Worm (Caenorhabditis elegans): ENCODE data around the gene F40A3.4.

The F40A3.4 gene

DNA sequence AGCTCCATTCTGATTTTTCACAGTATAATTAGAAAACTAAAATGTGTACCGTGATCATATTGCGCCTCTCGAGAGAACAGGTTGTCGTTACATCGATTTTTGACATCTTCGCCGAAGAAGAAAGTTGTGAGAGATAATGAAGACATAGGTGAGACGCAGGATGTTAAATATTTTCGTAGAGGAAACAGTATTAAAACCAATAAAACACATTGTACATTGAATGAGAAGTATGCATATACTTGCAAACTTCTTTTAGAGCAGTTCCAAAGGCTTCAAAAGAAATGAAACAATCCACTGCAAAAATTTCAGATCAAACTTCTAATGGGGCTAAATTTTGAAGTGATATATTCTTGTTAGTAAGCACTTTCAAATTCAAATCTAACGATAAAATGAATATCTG, 4.8 kb upstream of the F40A3.4 start, which contains the start of gene nipi-4:
Gene nipi-4 (minus strand): TSS at position 101 of the 400 bp plus-strand sequence.
- TF ChIP-seq ztf-23 (GFP tag; IDR thresholded peaks at IDR 0.05): no peak
- TF ChIP-seq tab-1 (GFP tag; IDR thresholded peaks at IDR 0.05): no peak
- no peak for TF ChIP-seq ref-1 (GFP tag; conservative IDR thresholded peaks at IDR 0.05)
- no peak for TF ChIP-seq klf-2 (GFP tag; conservative IDR thresholded peaks at IDR 0.05)
- TF ChIP-seq ztf-29 (GFP tag; IDR thresholded peaks at IDR 0.05): no peak
- no peak for TF ChIP-seq T22C8.4 (GFP tag; IDR thresholded peaks at IDR 0.05)

DNA sequence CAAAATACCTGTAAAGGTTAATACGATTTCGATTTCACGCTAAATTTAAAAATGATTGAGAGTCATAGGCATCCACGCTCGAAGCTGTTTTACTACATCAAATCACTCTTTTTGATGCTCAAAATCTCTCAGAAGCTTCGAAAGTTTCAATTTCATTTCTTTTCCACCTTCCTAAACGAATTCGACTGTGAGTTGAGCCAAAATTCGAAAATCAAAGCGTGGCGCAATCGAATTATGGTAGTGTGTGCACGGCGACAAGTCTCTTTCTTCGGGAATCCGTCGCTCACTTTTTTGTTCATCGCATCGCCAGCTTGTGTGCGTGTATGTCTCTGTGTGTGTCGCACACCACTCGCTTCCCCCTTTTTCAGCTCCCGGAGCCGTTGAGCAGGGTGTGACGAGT, 2.6 kb upstream of the F40A3.4 start:
- no peak for TF ChIP-seq flt-1 (GFP tag; IDR thresholded peaks at IDR 0.05)
- no peak for TF ChIP-seq ztf-23 (GFP tag; IDR thresholded peaks at IDR 0.05)
- TF ChIP-seq T22C8.4 (GFP tag; IDR thresholded peaks at IDR 0.05): no peak

DNA sequence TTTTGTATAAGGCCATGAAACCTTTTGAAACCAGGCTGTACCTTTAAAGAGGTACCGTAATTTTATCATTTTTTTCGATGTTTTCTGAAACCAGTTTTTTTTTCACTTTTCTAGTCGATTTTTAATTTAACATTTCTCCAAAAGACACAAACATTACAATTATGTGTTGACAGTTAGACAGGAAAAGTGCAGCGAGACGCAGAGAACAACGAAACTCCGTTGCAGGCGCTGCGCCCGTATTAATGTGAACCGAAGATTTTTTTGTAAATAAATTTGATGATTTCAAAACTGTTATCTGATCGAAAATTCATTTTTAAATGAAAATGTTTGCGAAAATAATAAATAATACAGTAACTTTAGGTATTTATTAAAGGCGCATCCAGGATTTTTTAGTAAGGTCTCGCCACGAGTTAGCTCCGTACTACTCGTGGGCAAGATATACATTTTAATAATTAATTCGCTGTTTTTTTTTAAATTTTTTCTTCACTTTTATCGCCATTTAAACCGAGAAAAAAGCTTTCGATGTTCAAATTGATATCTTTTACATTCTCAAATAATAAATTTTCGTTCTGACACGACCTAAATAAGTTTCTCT, 1.4 kb downstream of the F40A3.4 start, which contains the start of gene F40A3.3:
Gene F40A3.3 (plus strand): TSS at position 564 of the 595 bp plus-strand sequence.
- TF ChIP-seq med-1 (GFP tag; optimal IDR thresholded peaks at IDR 0.05; ENCODE audit: insufficient read depth) (no peak), T22C8.4 (GFP tag; IDR thresholded peaks at IDR 0.05) (no peak), ztf-29 (GFP tag; IDR thresholded peaks at IDR 0.05) (no peak), tab-1 (GFP tag; IDR thresholded peaks at IDR 0.05) (no peak), flt-1 (GFP tag; IDR thresholded peaks at IDR 0.05) (no peak), ztf-23 (GFP tag; IDR thresholded peaks at IDR 0.05) (no peak), cog-1 (tag; optimal IDR thresholded peaks at IDR 0.05) (no peak), klf-2 (GFP tag; conservative IDR thresholded peaks at IDR 0.05) (no peak), ref-1 (GFP tag; conservative IDR thresholded peaks at IDR 0.05) (no peak)

DNA sequence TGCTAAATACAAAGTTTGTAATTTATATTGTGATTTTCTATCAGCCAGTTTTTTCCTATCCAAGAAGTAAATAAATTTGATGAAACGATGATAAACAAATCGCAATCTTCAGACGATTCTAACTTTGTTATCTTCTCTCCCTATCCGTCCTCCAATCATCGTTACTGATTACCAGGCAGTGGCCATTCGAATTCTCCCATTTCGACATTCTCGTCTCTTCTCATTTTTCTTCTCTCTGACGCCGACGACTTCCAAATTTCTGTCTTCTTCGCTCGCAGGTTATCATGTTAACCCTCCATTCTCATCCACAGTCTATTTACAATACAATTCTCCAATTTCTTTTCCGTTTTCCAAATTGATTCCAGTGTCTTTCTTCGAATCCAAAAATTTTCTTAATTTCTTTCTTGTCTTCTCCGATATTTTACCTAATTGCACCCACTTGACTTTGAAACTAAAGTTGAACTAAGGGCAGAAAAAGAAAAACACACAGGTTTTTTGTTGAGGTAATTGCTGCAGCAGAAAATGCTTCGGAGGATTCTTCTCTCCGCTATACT, 2.9 kb downstream of the F40A3.4 start, which contains the start of gene F40A3.2:
Gene F40A3.2 (plus strand): TSS at position 504 of the 554 bp plus-strand sequence.
- TF ChIP-seq ztf-23 (GFP tag; IDR thresholded peaks at IDR 0.05): no peak
- no peak for TF ChIP-seq flt-1 (GFP tag; IDR thresholded peaks at IDR 0.05)
- no peak for TF ChIP-seq tab-1 (GFP tag; IDR thresholded peaks at IDR 0.05)
- TF ChIP-seq cog-1 (tag; optimal IDR thresholded peaks at IDR 0.05): no peak
- TF ChIP-seq ref-1 (GFP tag; conservative IDR thresholded peaks at IDR 0.05): no peak
- TF ChIP-seq T22C8.4 (GFP tag; IDR thresholded peaks at IDR 0.05): no peak
- no peak for TF ChIP-seq med-1 (GFP tag; optimal IDR thresholded peaks at IDR 0.05; ENCODE audit: insufficient read depth)
- no peak for TF ChIP-seq klf-2 (GFP tag; conservative IDR thresholded peaks at IDR 0.05)
- TF ChIP-seq ztf-29 (GFP tag; IDR thresholded peaks at IDR 0.05): no peak

DNA sequence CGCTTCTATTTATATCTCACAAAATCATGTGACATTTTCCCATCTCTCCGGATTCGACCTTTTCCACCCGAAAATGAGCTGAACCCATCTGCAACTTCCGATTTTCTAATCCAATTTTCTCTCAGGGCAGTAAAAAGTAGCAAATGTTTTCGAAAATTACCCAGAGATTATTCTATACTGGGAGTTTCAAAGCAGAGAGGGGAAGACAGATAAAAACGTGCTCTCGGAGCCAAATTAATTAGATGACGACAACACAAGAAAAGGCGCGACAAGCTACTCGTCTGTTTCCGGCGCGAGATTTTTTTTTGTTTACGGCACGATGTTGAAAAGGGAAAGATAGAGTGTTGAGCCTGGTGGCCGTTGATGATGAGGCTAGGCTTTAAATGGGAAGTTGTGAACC, 8.9 kb downstream of the F40A3.4 start:
- no peak for TF ChIP-seq cog-1 (tag; optimal IDR thresholded peaks at IDR 0.05)
- no peak for TF ChIP-seq med-1 (GFP tag; optimal IDR thresholded peaks at IDR 0.05; ENCODE audit: insufficient read depth)
- TF ChIP-seq ref-1 (GFP tag; conservative IDR thresholded peaks at IDR 0.05): no peak
- TF ChIP-seq klf-2 (GFP tag; conservative IDR thresholded peaks at IDR 0.05): no peak
- no peak for TF ChIP-seq ztf-23 (GFP tag; IDR thresholded peaks at IDR 0.05)
- no peak for TF ChIP-seq T22C8.4 (GFP tag; IDR thresholded peaks at IDR 0.05)
- no peak for TF ChIP-seq flt-1 (GFP tag; IDR thresholded peaks at IDR 0.05)

DNA sequence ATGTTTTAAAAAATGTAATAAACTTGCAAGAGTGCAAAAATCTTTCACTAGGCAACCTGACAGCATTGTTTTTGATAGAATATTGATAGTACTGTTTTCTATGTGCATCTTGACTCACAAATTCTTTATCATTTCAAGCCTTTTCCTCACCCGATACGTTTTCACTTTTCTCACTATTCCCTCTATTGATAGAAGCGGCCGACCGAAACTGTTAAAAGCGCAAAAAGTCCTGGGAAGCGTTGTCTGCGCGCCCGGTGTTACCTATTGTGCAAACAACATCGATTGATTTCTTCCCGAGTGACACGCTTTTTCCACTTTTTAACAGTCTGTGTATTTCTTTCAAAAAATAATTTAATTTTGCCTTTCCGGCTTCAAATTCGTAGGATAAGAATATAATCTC, 12.5 kb downstream of the F40A3.4 start:
- TF ChIP-seq cog-1 (tag; optimal IDR thresholded peaks at IDR 0.05) (no peak), tab-1 (GFP tag; IDR thresholded peaks at IDR 0.05) (no peak), med-1 (GFP tag; optimal IDR thresholded peaks at IDR 0.05; ENCODE audit: insufficient read depth) (no peak), ztf-29 (GFP tag; IDR thresholded peaks at IDR 0.05) (no peak), flt-1 (GFP tag; IDR thresholded peaks at IDR 0.05) (no peak), ztf-23 (GFP tag; IDR thresholded peaks at IDR 0.05) (no peak), ref-1 (GFP tag; conservative IDR thresholded peaks at IDR 0.05) (no peak), T22C8.4 (GFP tag; IDR thresholded peaks at IDR 0.05) (no peak)

DNA sequence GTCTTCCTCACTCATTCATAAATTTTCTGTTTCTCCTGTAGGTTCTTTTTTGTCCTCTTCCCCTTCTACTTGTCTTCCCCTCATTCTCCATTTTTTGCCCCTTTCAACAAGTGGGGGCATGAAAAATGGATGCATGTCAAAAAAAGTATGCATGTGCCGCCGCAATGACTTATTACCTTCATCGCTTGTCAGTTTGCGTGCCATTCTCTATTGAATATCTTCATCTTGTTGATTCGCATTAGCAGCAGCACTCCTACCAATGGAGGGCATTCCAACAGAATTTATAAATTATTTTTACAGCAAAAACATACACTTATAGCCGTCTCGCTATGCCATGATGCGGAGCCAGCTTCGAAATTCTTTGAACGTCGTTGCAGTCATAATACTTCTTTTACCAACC, 15.7 kb downstream of the F40A3.4 start, which contains the start of gene F40A3.1:
Gene F40A3.1 (plus strand): TSS at position 301 of the 400 bp plus-strand sequence.
- no peak for TF ChIP-seq tab-1 (GFP tag; IDR thresholded peaks at IDR 0.05)

DNA sequence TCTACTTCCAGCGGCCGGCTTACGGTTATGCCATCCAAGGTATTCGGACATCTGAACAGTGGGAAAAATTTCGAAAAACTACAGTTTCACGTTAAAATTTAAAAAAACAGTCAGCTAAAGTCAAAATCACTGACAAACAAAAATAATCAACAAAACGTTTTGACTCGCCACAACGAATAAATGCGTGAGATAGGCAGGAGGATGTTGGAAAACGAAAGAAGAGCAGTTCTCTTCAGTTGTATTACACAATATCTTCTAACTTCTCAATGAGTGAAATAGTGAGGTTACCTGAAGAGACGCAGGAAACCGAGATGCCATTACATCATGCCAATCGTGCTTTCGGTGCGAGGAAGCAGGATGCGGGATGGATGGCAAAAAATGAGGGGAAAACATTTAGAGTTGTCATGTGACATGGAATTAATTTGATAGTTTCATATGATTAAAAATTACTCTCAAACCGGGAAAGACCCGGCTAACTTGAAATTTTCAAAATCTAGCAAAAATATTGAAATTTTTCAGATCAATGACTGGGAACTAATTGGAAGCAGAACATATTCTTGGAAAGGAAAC, 18.3 kb downstream of the F40A3.4 start, which contains the start of gene F40A3.6:
Gene F40A3.6 (minus strand): TSS at position 51 of the 570 bp plus-strand sequence.
- TF ChIP-seq tab-1 (GFP tag; IDR thresholded peaks at IDR 0.05) (no peak), cog-1 (tag; optimal IDR thresholded peaks at IDR 0.05) (no peak), ref-1 (GFP tag; conservative IDR thresholded peaks at IDR 0.05) (no peak), T22C8.4 (GFP tag; IDR thresholded peaks at IDR 0.05) (no peak), ztf-29 (GFP tag; IDR thresholded peaks at IDR 0.05) (no peak), klf-2 (GFP tag; conservative IDR thresholded peaks at IDR 0.05) (no peak)

DNA sequence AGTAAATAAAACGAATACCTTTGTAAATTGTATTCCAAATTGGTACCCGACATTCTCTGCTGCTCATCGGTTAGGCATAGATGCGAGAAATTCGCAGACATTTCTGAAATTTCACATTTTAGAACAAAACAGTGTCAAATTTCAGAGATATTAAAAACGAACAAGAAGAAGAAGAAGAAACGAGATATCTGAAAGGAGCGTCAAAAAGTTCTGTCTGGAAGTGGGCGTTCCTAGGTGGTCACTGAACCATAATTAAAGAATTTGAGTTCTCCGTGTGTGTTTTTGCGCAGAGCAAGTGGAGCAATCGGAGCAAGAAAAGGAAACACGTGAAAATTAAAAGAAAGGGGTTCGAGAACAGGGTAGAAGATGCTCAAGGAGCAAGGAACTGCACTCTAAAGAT, 24.2 kb downstream of the F40A3.4 start, which contains the start of gene F40A3.7:
Gene F40A3.7 (minus strand): TSS at position 101 of the 400 bp plus-strand sequence.
- no peak for TF ChIP-seq klf-2 (GFP tag; conservative IDR thresholded peaks at IDR 0.05)
- no peak for TF ChIP-seq cog-1 (tag; optimal IDR thresholded peaks at IDR 0.05)
- no peak for TF ChIP-seq ztf-29 (GFP tag; IDR thresholded peaks at IDR 0.05)
- no peak for TF ChIP-seq med-1 (GFP tag; optimal IDR thresholded peaks at IDR 0.05; ENCODE audit: insufficient read depth)
- TF ChIP-seq ztf-23 (GFP tag; IDR thresholded peaks at IDR 0.05): no peak
- TF ChIP-seq flt-1 (GFP tag; IDR thresholded peaks at IDR 0.05): no peak
- TF ChIP-seq tab-1 (GFP tag; IDR thresholded peaks at IDR 0.05): no peak
- no peak for TF ChIP-seq T22C8.4 (GFP tag; IDR thresholded peaks at IDR 0.05)
- no peak for TF ChIP-seq ref-1 (GFP tag; conservative IDR thresholded peaks at IDR 0.05)

DNA sequence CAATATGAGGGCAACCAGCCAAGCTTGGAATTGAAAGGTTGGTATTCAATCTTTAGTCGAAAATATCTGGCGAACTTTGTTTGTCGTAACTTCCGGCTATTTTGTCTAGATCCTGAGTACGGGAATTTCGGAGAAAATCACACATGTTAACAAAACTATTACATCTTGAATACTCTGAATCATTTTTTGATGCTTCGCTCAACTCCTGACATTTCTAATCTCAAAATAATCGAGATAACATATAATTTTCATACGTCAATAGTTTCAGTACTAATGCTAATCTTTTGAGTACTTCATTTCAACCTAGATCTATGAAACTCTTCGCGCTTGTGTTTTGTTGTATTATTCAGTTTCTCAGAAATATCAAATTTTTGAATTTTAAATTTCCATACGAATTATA, 25.7 kb downstream of the F40A3.4 start:
- no peak for TF ChIP-seq cog-1 (tag; optimal IDR thresholded peaks at IDR 0.05)
- TF ChIP-seq ref-1 (GFP tag; conservative IDR thresholded peaks at IDR 0.05): no peak
- TF ChIP-seq klf-2 (GFP tag; conservative IDR thresholded peaks at IDR 0.05): no peak
- TF ChIP-seq ztf-23 (GFP tag; IDR thresholded peaks at IDR 0.05): no peak
- TF ChIP-seq med-1 (GFP tag; optimal IDR thresholded peaks at IDR 0.05; ENCODE audit: insufficient read depth): no peak
- TF ChIP-seq ztf-29 (GFP tag; IDR thresholded peaks at IDR 0.05): no peak
- TF ChIP-seq flt-1 (GFP tag; IDR thresholded peaks at IDR 0.05): no peak
- no peak for TF ChIP-seq T22C8.4 (GFP tag; IDR thresholded peaks at IDR 0.05)
- no peak for TF ChIP-seq tab-1 (GFP tag; IDR thresholded peaks at IDR 0.05)
